Worm (Caenorhabditis elegans) whole organism, mixed stage, embryonic: ENCODE results near the gene Y65A5A.24.
"Not testable (repeated sequence)": the region's sequence is repeated elsewhere in the genome, so short reads cannot be mapped to it uniquely, and the experiment has no call there.

Experiments
- M03D4.4 ChIP-seq: sonication (generic microtip); optimal IDR thresholded peaks from 2 replicates; lab custom pipeline; 2017; ENCODE audit warnings: mild to moderate bottlenecking, missing genetic modification characterization, missing compliant biosample characterization
- bed-3 ChIP-seq: fragments of 200-800 bp; sonication (Bioruptor generic); optimal IDR thresholded peaks from 3 replicates; lab custom pipeline; 2018; ENCODE audit warnings: mild to moderate bottlenecking, missing genetic modification characterization, moderate library complexity, missing compliant biosample characterization
- ceh-39 ChIP-seq: fragments of 150-350 bp; optimal IDR thresholded peaks from 2 replicates; lab custom pipeline; 2014; ENCODE audit warnings: missing biosample characterization, missing genetic modification characterization
- ceh-43 ChIP-seq: fragments of 200-800 bp; sonication (Bioruptor generic); optimal IDR thresholded peaks from 2 replicates; lab custom pipeline; 2018; ENCODE audit warnings: mild to moderate bottlenecking, missing genetic modification characterization, moderate library complexity, missing compliant biosample characterization
- ceh-83 ChIP-seq: fragments of 200-800 bp; sonication (Bioruptor generic); optimal IDR thresholded peaks from 2 replicates; lab custom pipeline; 2018; ENCODE audit warnings: mild to moderate bottlenecking, missing genetic modification characterization, missing compliant biosample characterization
- ces-1 ChIP-seq: fragments of 150-350 bp; optimal IDR thresholded peaks from 2 replicates; lab custom pipeline; 2014; ENCODE audit warnings: missing biosample characterization, missing genetic modification reagents, missing genetic modification characterization
- cnd-1 ChIP-seq: fragments of 200-800 bp; sonication (Bioruptor generic); optimal IDR thresholded peaks from 2 replicates; lab custom pipeline; 2018; ENCODE audit warnings: mild to moderate bottlenecking, missing genetic modification characterization, missing compliant biosample characterization
- drap-1 ChIP-seq: fragments of 200-800 bp; sonication (Bioruptor generic); optimal IDR thresholded peaks from 3 replicates; lab custom pipeline; 2018; ENCODE audit warnings: mild to moderate bottlenecking, missing genetic modification characterization, missing compliant biosample characterization
- elt-3 ChIP-seq: fragments of 150-350 bp; optimal IDR thresholded peaks from 2 replicates; lab custom pipeline; 2014; ENCODE audit warnings: missing biosample characterization, missing genetic modification characterization
- flh-1 ChIP-seq: fragments of 200-800 bp; sonication (Bioruptor generic); optimal IDR thresholded peaks from 2 replicates; lab custom pipeline; 2018; ENCODE audit warnings: mild to moderate bottlenecking, missing genetic modification characterization, moderate library complexity, missing compliant biosample characterization
- lin-32 ChIP-seq: fragments of 200-800 bp; sonication (Bioruptor generic); optimal IDR thresholded peaks from 2 replicates; lab custom pipeline; 2018; ENCODE audit warnings: mild to moderate bottlenecking, missing genetic modification characterization, missing compliant biosample characterization
- lsy-2 ChIP-seq: fragments of 150-350 bp; optimal IDR thresholded peaks from 2 replicates; lab custom pipeline; 2014; ENCODE audit warnings: missing biosample characterization, missing genetic modification characterization
- mab-5 ChIP-seq: fragments of 150-350 bp; optimal IDR thresholded peaks from 2 replicates; lab custom pipeline; 2014; ENCODE audit warnings: missing biosample characterization, missing genetic modification characterization
- mep-1 ChIP-seq: fragments of 150-350 bp; optimal IDR thresholded peaks from 2 replicates; lab custom pipeline; 2017; ENCODE audit warnings: missing biosample characterization, missing genetic modification reagents, missing genetic modification characterization, inconsistent platforms
- mls-2 ChIP-seq: sonication (generic microtip); optimal IDR thresholded peaks from 2 replicates; lab custom pipeline; 2016; ENCODE audit warnings: mild to moderate bottlenecking, missing genetic modification characterization, moderate library complexity, missing compliant biosample characterization
- nhr-2 ChIP-seq: fragments of 150-350 bp; optimal IDR thresholded peaks from 2 replicates; lab custom pipeline; 2014; ENCODE audit warnings: missing biosample characterization, missing genetic modification characterization
- nhr-237 ChIP-seq: fragments of 150-350 bp; optimal IDR thresholded peaks from 2 replicates; lab custom pipeline; 2014; ENCODE audit warnings: missing biosample characterization, missing genetic modification characterization
- nhr-28 ChIP-seq: fragments of 150-350 bp; optimal IDR thresholded peaks from 2 replicates; lab custom pipeline; 2014; ENCODE audit warnings: missing biosample characterization, missing genetic modification characterization
- pha-4 ChIP-seq: fragments of 150-350 bp; optimal IDR thresholded peaks from 2 replicates; lab custom pipeline; 2018; ENCODE audit warnings: missing biosample characterization, missing genetic modification reagents, missing genetic modification characterization
- sem-2 ChIP-seq: fragments of 200-800 bp; sonication (Bioruptor generic); optimal IDR thresholded peaks from 2 replicates; lab custom pipeline; 2018; ENCODE audit warnings: mild to moderate bottlenecking, missing genetic modification characterization, missing compliant biosample characterization
- snpc-4 ChIP-seq: fragments of 150-350 bp; optimal IDR thresholded peaks from 2 replicates; lab custom pipeline; 2014; ENCODE audit warnings: missing biosample characterization, missing genetic modification characterization
- sptf-1 ChIP-seq: sonication (generic microtip); optimal IDR thresholded peaks from 2 replicates; lab custom pipeline; 2017; ENCODE audit warnings: mild to moderate bottlenecking, missing genetic modification characterization, moderate library complexity, missing compliant biosample characterization
- tbx-8 ChIP-seq: fragments of 200-800 bp; sonication (Bioruptor generic); optimal IDR thresholded peaks from 2 replicates; lab custom pipeline; 2018; ENCODE audit warnings: mild to moderate bottlenecking, missing genetic modification characterization, moderate library complexity, missing compliant biosample characterization
- unc-62 ChIP-seq: fragments of 150-350 bp; optimal IDR thresholded peaks from 2 replicates; lab custom pipeline; 2014; ENCODE audit warnings: missing biosample characterization, missing genetic modification reagents, missing genetic modification characterization

Y65A5A.24 gene

ce11 chrIV:16424337-16424736, 30.6 kb downstream of the Y65A5A.24 start, which contains the start of gene Y10G11A.1:
TSS of gene Y10G11A.1 (plus strand) at chrIV:16424637.
- not testable (repeated sequence) for TF ChIP-seq bed-3 (GFP tag; lab: Kevin White, UChicago); pha-4 (tag; lab: Kevin White, UChicago); ceh-39 (tag; lab: Kevin White, UChicago)

- TF ChIP-seq elt-3 (tag; lab: Kevin White, UChicago) (no peak), mep-1 (tag; lab: Kevin White, UChicago) (no peak), sem-2 (GFP tag; lab: Kevin White, UChicago) (no peak), nhr-237 (tag; lab: Kevin White, UChicago) (no peak), lin-32 (GFP tag; lab: Kevin White, UChicago) (no peak), ceh-43 (GFP tag; lab: Kevin White, UChicago) (no peak), nhr-2 (tag; lab: Kevin White, UChicago) (no peak), ceh-83 (no peak), bed-3 (GFP tag; lab: Kevin White, UChicago) (no peak), ces-1 (no peak), unc-62 (GFP tag; lab: Kevin White, UChicago) (no peak)
These were observed 38.2 kb downstream of the Y65A5A.24 start, which contains the start of gene dlc-3 for ce11 chrIV:16431929-16432328. TSS of gene dlc-3 (plus strand) at chrIV:16432229.

ce11 chrIV:16442963-16443362, 49.2 kb downstream of the Y65A5A.24 start, which contains the start of gene dlc-4:
TSS of gene dlc-4 (plus strand) at chrIV:16443263.
- TF ChIP-seq nhr-237 (tag; lab: Kevin White, UChicago), result no peak
- no peak for TF ChIP-seq nhr-28 (tag; lab: Kevin White, UChicago)
- TF ChIP-seq mls-2 (tag; lab: Kevin White, UChicago), result no peak
- TF ChIP-seq ces-1, result no peak
- TF ChIP-seq tbx-8, result no peak
- TF ChIP-seq elt-3 (tag; lab: Kevin White, UChicago), result no peak
- no peak for TF ChIP-seq mab-5 (tag; lab: Kevin White, UChicago)
- TF ChIP-seq snpc-4 (tag; lab: Kevin White, UChicago), result no peak
- no peak for TF ChIP-seq sptf-1 (tag; lab: Kevin White, UChicago)
- no peak for TF ChIP-seq ceh-39 (tag; lab: Kevin White, UChicago)
- no peak for TF ChIP-seq drap-1 (GFP tag; lab: Kevin White, UChicago)
- no peak for TF ChIP-seq cnd-1
- no peak for TF ChIP-seq lsy-2 (tag; lab: Kevin White, UChicago)
- no peak for TF ChIP-seq flh-1 (GFP tag; lab: Kevin White, UChicago)
- TF ChIP-seq bed-3 (GFP tag; lab: Kevin White, UChicago), result no peak
- no peak for TF ChIP-seq ceh-43 (GFP tag; lab: Kevin White, UChicago)
- TF ChIP-seq ceh-83, result no peak
- no peak for TF ChIP-seq M03D4.4 (tag; lab: Kevin White, UChicago)
- TF ChIP-seq, all 35 proteins: peak for 0
